Fruit fly (Drosophila melanogaster): ENCODE results near the gene CG6013.

Gene CG6013

dm6 chr3R:19023862-19024261 lies 7.4 kb upstream of the CG6013 start, which contains the start of the genes CG6005 and CG14286 (continued):
- TF ChIP-seq sd (tag; optimal IDR thresholded peaks at IDR 0.05) (no peak), dati (GFP tag; IDR thresholded peaks at IDR 0.05) (0 out of 2 replicates have a peak, but pooled peaks have one; percentile 50), CG5953 (GFP tag; IDR thresholded peaks at IDR 0.05) (no peak), Med (GFP tag) (peak; percentile 95), CG6791 (GFP tag; IDR thresholded peaks at IDR 0.05; ENCODE audit: partially characterized antibody) (peak; percentile 74), CG7963 (GFP tag; IDR thresholded peaks at IDR 0.05; ENCODE audit: partially characterized antibody) (peak; percentile 64; the same call in 1 of the 3 replicates), Tbp (GFP tag; optimal IDR thresholded peaks at IDR 0.05) (no peak), Kr (GFP tag; optimal IDR thresholded peaks at IDR 0.05) (no peak), Hr3 (GFP tag; optimal IDR thresholded peaks at IDR 0.05) (peak; percentile 54), Optix (GFP tag; IDR thresholded peaks at IDR 0.05) (peak; percentile 63; the same call in 2 of the 3 replicates), CG6254 (GFP tag; optimal IDR thresholded peaks at IDR 0.05) (no peak), gcm2 (GFP tag; optimal IDR thresholded peaks at IDR 0.05) (no peak), unpg (GFP tag; optimal IDR thresholded peaks at IDR 0.05) (peak; percentile 24), Sox100B (GFP tag; optimal IDR thresholded peaks at IDR 0.05) (no peak), Side (GFP tag; optimal IDR thresholded peaks at IDR 0.05) (peak; percentile 33), CG1024 (GFP tag; IDR thresholded peaks at IDR 0.05) (peak; percentile 28; the same call in 1 of the 2 replicates), kni (GFP tag; optimal IDR thresholded peaks at IDR 0.05) (no peak), Sry-δ (GFP tag; optimal IDR thresholded peaks at IDR 0.05) (peak; percentile 84), chinmo (GFP tag; IDR thresholded peaks at IDR 0.05; ENCODE audit: partially characterized antibody) (peak; percentile 81; the same call in 2 of the 4 replicates), sens (GFP tag) (peak; percentile 68), cad (GFP tag; optimal IDR thresholded peaks at IDR 0.05) (no peak), CG6683 (GFP tag; optimal IDR thresholded peaks at IDR 0.05) (no peak), CG2120 (GFP tag; optimal IDR thresholded peaks at IDR 0.05) (peak; percentile 88), CG5245 (GFP tag; optimal IDR thresholded peaks at IDR 0.05) (peak; percentile 35), CG12219 (GFP tag; optimal IDR thresholded peaks at IDR 0.05) (no peak), hth (optimal IDR thresholded peaks at IDR 0.05) (no peak), sim (GFP tag; IDR thresholded peaks at IDR 0.05) (no peak), pita (GFP tag; optimal IDR thresholded peaks at IDR 0.05) (no peak), CG2889 (GFP tag; IDR thresholded peaks at IDR 0.05) (0 out of 3 replicates have a peak, but pooled peaks have one; percentile 25), amos (GFP tag; IDR thresholded peaks at IDR 0.05; ENCODE audit: partially characterized antibody) (peak; percentile 83), ewg (GFP tag; optimal IDR thresholded peaks at IDR 0.05) (peak; percentile 26), cwo (GFP tag; optimal IDR thresholded peaks at IDR 0.05) (no peak), luna (GFP tag; optimal IDR thresholded peaks at IDR 0.05) (no peak), CG10209 (GFP tag; optimal IDR thresholded peaks at IDR 0.05) (peak; percentile 1), Fer3 (tag; optimal IDR thresholded peaks at IDR 0.05) (no peak), CG1602 (GFP tag; optimal IDR thresholded peaks at IDR 0.05) (peak; percentile 47), CG7786 (GFP tag; optimal IDR thresholded peaks at IDR 0.05) (peak; percentile 58), stwl (tag; optimal IDR thresholded peaks at IDR 0.05) (peak; percentile 46), ato (GFP tag; IDR thresholded peaks at IDR 0.05; ENCODE audit: partially characterized antibody) (peak; percentile 84), CG4360 (GFP tag; IDR thresholded peaks at IDR 0.05) (no peak), CG33557 (GFP tag; optimal IDR thresholded peaks at IDR 0.05) (peak; percentile 3), slbo (GFP tag; IDR thresholded peaks at IDR 0.05) (peak; percentile 94), rib (GFP tag; IDR thresholded peaks at IDR 0.05) (0 out of 2 replicates have a peak, but pooled peaks have one; percentile 42), Oaz (GFP tag; IDR thresholded peaks at IDR 0.05) (no peak), CG12659 (GFP tag; optimal IDR thresholded peaks at IDR 0.05) (peak; percentile 73), chif (GFP tag; optimal IDR thresholded peaks at IDR 0.05) (peak; percentile 48 to 50), psq (GFP tag; optimal IDR thresholded peaks at IDR 0.05) (peak; percentile 2), tup (GFP tag; optimal IDR thresholded peaks at IDR 0.05) (peak; percentile 34), CG3847 (GFP tag; IDR thresholded peaks at IDR 0.05) (peak; percentile 88), ttk (GFP tag; IDR thresholded peaks at IDR 0.05) (peak; percentile 73), Mad (GFP tag; optimal IDR thresholded peaks at IDR 0.05) (peak; percentile 69)

Measured in whole organism, embryonic.